Worm (Caenorhabditis elegans): ENCODE measurements around the gene aex-2.
"Not testable (repeated sequence)": the region's sequence is repeated elsewhere in the genome, so short reads cannot be mapped to it uniquely, and the experiment has no call there.

Gene aex-2

DNA sequence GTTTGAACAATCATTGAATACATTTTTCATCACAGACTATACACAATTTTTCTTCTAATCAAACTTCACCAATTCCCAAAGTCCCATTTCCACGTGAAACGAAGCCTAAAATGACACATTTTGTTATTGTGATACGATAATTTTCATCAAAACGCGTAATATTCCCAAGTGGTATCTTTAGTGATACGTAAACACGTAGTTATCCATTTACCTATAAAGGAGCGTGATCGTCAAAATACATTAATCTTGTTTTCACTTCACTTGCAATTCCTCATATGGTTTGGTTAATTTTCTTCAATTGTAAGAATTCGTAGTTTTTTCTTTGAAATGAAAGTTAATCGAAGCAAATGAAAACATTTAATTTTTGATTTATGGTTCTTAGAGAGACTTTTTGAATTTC is 23.4 kb downstream of the aex-2 start:
- no peak for TF ChIP-seq nhr-90 (tag; optimal IDR thresholded peaks at IDR 0.05; ENCODE audit: poor library complexity)
- no peak for TF ChIP-seq dpl-1 (GFP tag; optimal IDR thresholded peaks at IDR 0.05)
- TF ChIP-seq nhr-71 (tag; optimal IDR thresholded peaks at IDR 0.05): peak; percentile 25
- peak; percentile 66 for TF ChIP-seq fkh-8 (tag; optimal IDR thresholded peaks at IDR 0.05)
- peak; percentile 72 for TF ChIP-seq ceh-8 (GFP tag; optimal IDR thresholded peaks at IDR 0.05)
- TF ChIP-seq pqm-1 (tag; optimal IDR thresholded peaks at IDR 0.05): no peak
- no peak for TF ChIP-seq Y116A8C.19 (tag; optimal IDR thresholded peaks at IDR 0.05; ENCODE audit: borderline replicate concordance)
- peak; percentile 10 for TF ChIP-seq blmp-1 (tag; optimal IDR thresholded peaks at IDR 0.05)
- TF ChIP-seq ztf-11 (tag; optimal IDR thresholded peaks at IDR 0.05): no peak

DNA sequence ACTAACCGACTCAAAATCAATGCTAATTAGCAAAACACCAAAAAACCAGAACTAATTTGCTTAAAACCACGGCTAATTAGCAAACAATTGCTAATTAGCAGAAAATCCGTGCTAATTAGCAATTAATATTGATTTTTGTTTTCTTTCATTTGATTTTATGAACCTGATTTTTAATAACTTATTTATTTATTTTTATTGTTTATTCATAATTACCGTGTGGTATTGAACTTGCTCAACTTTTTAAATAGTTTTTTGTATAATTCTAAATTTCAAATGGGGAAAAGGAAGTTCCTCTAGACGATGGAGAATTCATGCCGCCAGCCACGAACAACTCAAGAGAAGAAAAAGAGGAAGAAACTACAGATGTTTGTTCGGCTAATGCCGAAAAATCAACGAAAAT is 27.1 kb downstream of the aex-2 start, which contains the start of gene F34H10.1:
F34H10.1 (plus strand) TSS at position 301 of the 400 bp plus-strand sequence.
- TF ChIP-seq lir-3 (tag; optimal IDR thresholded peaks at IDR 0.05; ENCODE audit: poor library complexity); nhr-76 (tag; optimal IDR thresholded peaks at IDR 0.05); zip-4 (GFP tag; optimal IDR thresholded peaks at IDR 0.05): not testable (repeated sequence)

DNA sequence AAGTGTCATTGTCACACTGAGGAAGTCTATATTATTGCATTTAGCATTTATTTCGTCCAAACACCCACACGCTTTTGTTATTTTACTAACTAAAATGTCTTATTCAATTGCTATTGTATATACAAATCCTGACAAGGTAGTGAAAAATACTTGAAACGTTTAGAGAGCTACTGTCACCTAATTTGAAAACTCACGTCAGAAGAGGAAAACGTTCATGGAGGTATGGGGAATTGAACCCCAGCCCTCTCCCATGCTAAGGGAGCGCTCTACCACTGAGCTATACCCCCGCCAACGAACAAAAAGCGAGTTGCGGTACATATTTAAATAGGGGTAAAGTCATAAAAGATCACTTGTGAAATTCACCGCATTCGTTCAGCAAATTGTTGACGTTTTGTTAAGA is 30.3 kb downstream of the aex-2 start:
- no peak for TF ChIP-seq pag-3 (tag; optimal IDR thresholded peaks at IDR 0.05; ENCODE audit: borderline replicate concordance, insufficient read depth)
- TF ChIP-seq hpl-2 (GFP tag; optimal IDR thresholded peaks at IDR 0.05): no peak
- TF ChIP-seq nhr-20 (tag; optimal IDR thresholded peaks at IDR 0.05): no peak
- TF ChIP-seq snpc-4 (tag; optimal IDR thresholded peaks at IDR 0.05): no peak
- TF ChIP-seq ztf-4 (tag; optimal IDR thresholded peaks at IDR 0.05): no peak
- TF ChIP-seq ama-1 (optimal IDR thresholded peaks at IDR 0.05): no peak
- no peak for TF ChIP-seq lin-14 (GFP tag; optimal IDR thresholded peaks at IDR 0.05)
- peak; percentile 6 for TF ChIP-seq nhr-71 (tag; optimal IDR thresholded peaks at IDR 0.05)
- no peak for TF ChIP-seq unc-30 (tag; optimal IDR thresholded peaks at IDR 0.05)
- TF ChIP-seq sox-4 (tag; optimal IDR thresholded peaks at IDR 0.05): no peak
- no peak for TF ChIP-seq ets-5 (GFP tag; IDR thresholded peaks at IDR 0.05)
- TF ChIP-seq sptf-1 (tag; optimal IDR thresholded peaks at IDR 0.05): no peak
- no peak for TF ChIP-seq ces-1 (GFP tag; optimal IDR thresholded peaks at IDR 0.05)
- no peak for TF ChIP-seq egl-27 (tag; optimal IDR thresholded peaks at IDR 0.05)
- TF ChIP-seq lin-39 (tag; optimal IDR thresholded peaks at IDR 0.05): no peak
- no peak for TF ChIP-seq elt-3 (tag; optimal IDR thresholded peaks at IDR 0.05)
- 0 out of 2 replicates have a peak, but pooled peaks have one; percentile 9 for TF ChIP-seq nhr-19 (GFP tag; conservative IDR thresholded peaks at IDR 0.05)
- TF ChIP-seq blmp-1 (tag; optimal IDR thresholded peaks at IDR 0.05): no peak
- TF ChIP-seq egl-13 (tag; optimal IDR thresholded peaks at IDR 0.05): no peak
- no peak for TF ChIP-seq alr-1 (tag; optimal IDR thresholded peaks at IDR 0.05; ENCODE audit: borderline replicate concordance)
- no peak for TF ChIP-seq aha-1 (tag; optimal IDR thresholded peaks at IDR 0.05)
- no peak for TF ChIP-seq grh-1 (GFP tag; IDR thresholded peaks at IDR 0.05)
- TF ChIP-seq nhr-84 (tag; optimal IDR thresholded peaks at IDR 0.05): no peak
- no peak for TF ChIP-seq ceh-63 (GFP tag; optimal IDR thresholded peaks at IDR 0.05)
- no peak for TF ChIP-seq nhr-28 (tag; optimal IDR thresholded peaks at IDR 0.05)
- no peak for TF ChIP-seq ceh-8 (GFP tag; optimal IDR thresholded peaks at IDR 0.05)
- TF ChIP-seq lin-35 (GFP tag; optimal IDR thresholded peaks at IDR 0.05): peak in 1 of 2 experiments; percentile 39
- no peak for TF ChIP-seq unc-130 (tag; optimal IDR thresholded peaks at IDR 0.05)
- TF ChIP-seq nhr-76 (tag; optimal IDR thresholded peaks at IDR 0.05): no peak
- no peak for TF ChIP-seq hlh-4 (tag; optimal IDR thresholded peaks at IDR 0.05)
- no peak for TF ChIP-seq F16B12.6 (tag; optimal IDR thresholded peaks at IDR 0.05)
- TF ChIP-seq C16A3.4 (tag; optimal IDR thresholded peaks at IDR 0.05): no peak
- TF ChIP-seq nhr-90 (tag; optimal IDR thresholded peaks at IDR 0.05; ENCODE audit: poor library complexity): peak; percentile 20
- TF ChIP-seq mef-2 (tag; optimal IDR thresholded peaks at IDR 0.05): no peak
- TF ChIP-seq lsy-2 (tag; optimal IDR thresholded peaks at IDR 0.05): no peak
- peak; percentile 27 for TF ChIP-seq snu-23 (GFP tag; optimal IDR thresholded peaks at IDR 0.05)
- TF ChIP-seq elt-2 (tag; optimal IDR thresholded peaks at IDR 0.05): no peak
- no peak for TF ChIP-seq nhr-12 (tag; optimal IDR thresholded peaks at IDR 0.05)
- peak; percentile 36 for TF ChIP-seq rnt-1 (tag; optimal IDR thresholded peaks at IDR 0.05)
- TF ChIP-seq unc-86 (tag; optimal IDR thresholded peaks at IDR 0.05): no peak
- no peak for TF ChIP-seq aly-2 (tag; optimal IDR thresholded peaks at IDR 0.05)
- no peak for TF ChIP-seq fkh-8 (tag; optimal IDR thresholded peaks at IDR 0.05)
